Worm (Caenorhabditis elegans) whole organism, L2 larva: Measurements from ENCODE around the gene arrd-6.
A peak's percentile ranks its signal among the peaks of the same experiment; 100 is the strongest.

Experiments used
- C34F6.9 ChIP-seq: fragments of 150-350 bp; optimal IDR thresholded peaks from 2 replicates; lab custom pipeline; 2014; ENCODE audit warnings: missing biosample characterization, missing genetic modification characterization
- F13H6.1 ChIP-seq: sonication (generic microtip); optimal IDR thresholded peaks from 2 replicates; lab custom pipeline; 2016; ENCODE audit warnings: missing genetic modification characterization, missing compliant biosample characterization
- ZK546.5 ChIP-seq: sonication (generic microtip); optimal IDR thresholded peaks from 2 replicates; lab custom pipeline; 2017; ENCODE audit warnings: missing biosample characterization, missing genetic modification characterization
- alr-1 ChIP-seq: fragments of 150-350 bp; optimal IDR thresholded peaks from 2 replicates; lab custom pipeline; 2014; ENCODE audit warnings: missing biosample characterization, missing genetic modification characterization
- aly-2 ChIP-seq: fragments of 150-350 bp; optimal IDR thresholded peaks from 2 replicates; lab custom pipeline; 2014; ENCODE audit warnings: missing biosample characterization, missing genetic modification characterization
- ama-1 ChIP-seq: fragments of 150-350 bp; optimal IDR thresholded peaks from 2 replicates; lab custom pipeline; 2018; ENCODE audit warnings: inconsistent platforms
- blmp-1 ChIP-seq: sonication (generic microtip); optimal IDR thresholded peaks from 2 replicates; lab custom pipeline; 2017; ENCODE audit warnings: missing genetic modification characterization, mild to moderate bottlenecking, missing compliant biosample characterization, antibody characterized with exemption, moderate library complexity; ENCODE audit not compliant: insufficient read depth
- ceh-16 ChIP-seq: fragments of 150-350 bp; optimal IDR thresholded peaks from 2 replicates; lab custom pipeline; 2014; ENCODE audit warnings: missing biosample characterization, missing genetic modification characterization
- crh-2 ChIP-seq: sonication (generic microtip); optimal IDR thresholded peaks from 2 replicates; lab custom pipeline; 2017; ENCODE audit warnings: missing biosample characterization, missing genetic modification characterization
- egl-27 ChIP-seq: sonication (generic microtip); optimal IDR thresholded peaks from 3 replicates; lab custom pipeline; 2017; ENCODE audit warnings: missing biosample characterization, missing genetic modification reagents, missing genetic modification characterization
- elt-1 ChIP-seq: fragments of 150-350 bp; optimal IDR thresholded peaks from 2 replicates; lab custom pipeline; 2014; ENCODE audit warnings: missing biosample characterization, missing genetic modification characterization
- elt-3 ChIP-seq: sonication (generic microtip); optimal IDR thresholded peaks from 2 replicates; lab custom pipeline; 2017; ENCODE audit warnings: missing biosample characterization, missing genetic modification characterization
- fos-1 ChIP-seq: fragments of 150-350 bp; optimal IDR thresholded peaks from 2 replicates; lab custom pipeline; 2014; ENCODE audit warnings: missing biosample characterization, missing genetic modification characterization
- gmeb-1 ChIP-seq: fragments of 150-350 bp; optimal IDR thresholded peaks from 2 replicates; lab custom pipeline; 2014; ENCODE audit warnings: missing biosample characterization, missing genetic modification characterization
- lin-11 ChIP-seq: fragments of 150-350 bp; sonication (generic microtip); optimal IDR thresholded peaks from 2 replicates; lab custom pipeline; 2014; ENCODE audit warnings: missing biosample characterization, missing genetic modification characterization, inconsistent platforms, mixed read lengths
- lin-13 ChIP-seq: fragments of 150-350 bp; optimal IDR thresholded peaks from 2 replicates; lab custom pipeline; 2014; ENCODE audit warnings: missing biosample characterization, missing genetic modification reagents, missing genetic modification characterization
- lsy-2 ChIP-seq, 2 experiments: fragments of 150-350 bp in 1 of 2; sonication (generic microtip) in 1 of 2; optimal IDR thresholded peaks; 2 replicates each; lab custom pipeline; 2014 to 2017; ENCODE audit warnings: missing biosample characterization in 2 of 2, missing genetic modification characterization in 2 of 2
- mab-5 ChIP-seq: fragments of 150-350 bp; optimal IDR thresholded peaks from 2 replicates; lab custom pipeline; 2014; ENCODE audit warnings: missing biosample characterization, missing genetic modification characterization
- nhr-12 ChIP-seq: fragments of 150-350 bp; optimal IDR thresholded peaks from 2 replicates; lab custom pipeline; 2014; ENCODE audit warnings: missing biosample characterization, missing genetic modification characterization
- nhr-129 ChIP-seq: fragments of 150-350 bp; optimal IDR thresholded peaks from 2 replicates; lab custom pipeline; 2014; ENCODE audit warnings: missing biosample characterization, missing genetic modification characterization
- nhr-21 ChIP-seq: fragments of 150-350 bp; optimal IDR thresholded peaks from 2 replicates; lab custom pipeline; 2014; ENCODE audit warnings: missing biosample characterization, missing genetic modification characterization
- nhr-23 ChIP-seq: fragments of 150-350 bp; optimal IDR thresholded peaks from 2 replicates; lab custom pipeline; 2014; ENCODE audit warnings: missing biosample characterization, missing genetic modification reagents, missing genetic modification characterization
- nhr-25 ChIP-seq: fragments of 150-350 bp; sonication (generic microtip); optimal IDR thresholded peaks from 3 replicates; lab custom pipeline; 2014; ENCODE audit warnings: missing biosample characterization, missing genetic modification characterization
- nhr-6 ChIP-seq: fragments of 150-350 bp; optimal IDR thresholded peaks from 2 replicates; lab custom pipeline; 2014; ENCODE audit warnings: missing biosample characterization, missing genetic modification characterization
- skn-1 ChIP-seq: sonication (generic microtip); optimal IDR thresholded peaks from 2 replicates; lab custom pipeline; 2017; ENCODE audit warnings: missing biosample characterization, missing genetic modification characterization
- sma-3 ChIP-seq: sonication (generic microtip); optimal IDR thresholded peaks from 2 replicates; lab custom pipeline; 2016; ENCODE audit warnings: missing genetic modification reagents, missing genetic modification characterization, missing compliant biosample characterization
- sma-9 ChIP-seq, 2 experiments: fragments of 150-350 bp in 1 of 2; sonication (generic microtip) in 1 of 2; optimal IDR thresholded peaks; 2 replicates each; lab custom pipeline; 2014 to 2016; ENCODE audit warnings: missing genetic modification characterization in 2 of 2, mild to moderate bottlenecking in 1 of 2, missing biosample characterization in 1 of 2, missing compliant biosample characterization in 1 of 2, missing genetic modification reagents in 1 of 2, moderate library complexity in 1 of 2
- snpc-4 ChIP-seq: fragments of 150-350 bp; optimal IDR thresholded peaks from 2 replicates; lab custom pipeline; 2014; ENCODE audit warnings: missing biosample characterization, missing genetic modification characterization
- unc-39 ChIP-seq: fragments of 150-350 bp; optimal IDR thresholded peaks from 2 replicates; lab custom pipeline; 2014; ENCODE audit warnings: missing biosample characterization, missing genetic modification characterization
- unc-55 ChIP-seq: fragments of 150-350 bp; sonication (generic microtip); optimal IDR thresholded peaks from 3 replicates; lab custom pipeline; 2014; ENCODE audit warnings: missing biosample characterization, missing genetic modification reagents, missing genetic modification characterization
- unc-62 ChIP-seq: fragments of 150-350 bp; optimal IDR thresholded peaks from 2 replicates; lab custom pipeline; 2014; ENCODE audit warnings: missing biosample characterization, missing genetic modification reagents, missing genetic modification characterization
- zag-1 ChIP-seq: fragments of 150-350 bp; optimal IDR thresholded peaks from 2 replicates; lab custom pipeline; 2014; ENCODE audit warnings: missing biosample characterization, missing genetic modification characterization
- ztf-1 ChIP-seq: fragments of 200-800 bp; sonication (Bioruptor generic); conservative IDR thresholded peaks from 2 replicates; pipeline ENCODE4 v1.3.6; 2022; ENCODE audit warnings: missing genetic modification characterization, missing compliant biosample characterization
- ztf-4 ChIP-seq: fragments of 150-350 bp; optimal IDR thresholded peaks from 2 replicates; lab custom pipeline; 2014; ENCODE audit warnings: missing biosample characterization, missing genetic modification characterization

Gene arrd-6

DNA sequence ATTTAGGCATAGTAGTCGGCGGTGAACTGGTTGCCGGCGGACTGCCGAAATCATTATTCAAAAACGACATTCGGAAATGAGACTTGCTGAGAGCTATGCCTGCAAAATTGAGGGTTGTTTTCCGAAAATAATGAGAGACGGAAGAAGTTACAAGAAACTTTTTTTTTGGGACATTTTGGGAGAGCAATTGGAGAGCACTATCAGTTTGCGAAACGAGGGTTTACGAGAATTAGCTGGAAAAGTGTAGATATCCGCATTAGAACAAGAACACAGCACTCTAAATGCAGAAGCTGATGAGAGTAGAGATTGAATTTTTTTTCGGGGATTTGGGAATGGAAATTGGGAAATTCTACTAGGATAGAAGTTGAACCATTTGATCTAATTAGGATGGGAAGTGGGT lies 10.0 kb downstream of the arrd-6 start, which contains the start of gene pqm-1:
Gene pqm-1, minus strand, starts transcription at position 101 of the 400 bp plus-strand sequence.
- TF ChIP-seq nhr-25 = no peak
- TF ChIP-seq ceh-16 (tag; lab: Kevin White, UChicago) = no peak
- no peak for TF ChIP-seq unc-39 (tag; lab: Kevin White, UChicago)
- TF ChIP-seq crh-2 (tag; lab: Kevin White, UChicago) = no peak
- TF ChIP-seq nhr-21 = no peak
- TF ChIP-seq snpc-4 (tag; lab: Kevin White, UChicago) = no peak
- no peak for TF ChIP-seq lin-13 (GFP tag; lab: Kevin White, UChicago)
- TF ChIP-seq elt-1 (tag; lab: Kevin White, UChicago) = no peak
- TF ChIP-seq lin-11 = no peak
- no peak for TF ChIP-seq sma-9 (GFP tag; optimal IDR thresholded peaks at IDR 0.05; lab: Kevin White, UChicago)
- no peak for TF ChIP-seq sma-9 (tag; optimal IDR thresholded peaks at IDR 0.05; lab: Kevin White, UChicago)
- no peak for TF ChIP-seq F13H6.1 (tag; lab: Kevin White, UChicago)
- TF ChIP-seq ztf-4 (tag; lab: Kevin White, UChicago) = no peak

ce11 chrII:11153080-11153479 lies 10.5 kb downstream of the arrd-6 start:
- TF ChIP-seq crh-2 (tag; lab: Kevin White, UChicago) (no peak), elt-3 (tag; lab: Kevin White, UChicago) (no peak), nhr-12 (tag; lab: Kevin White, UChicago) (no peak), blmp-1 (tag; lab: Kevin White, UChicago) (no peak), nhr-129 (tag; lab: Kevin White, UChicago) (no peak), nhr-21 (no peak), ztf-1 (GFP tag; lab: Robert Waterston, UW) (no peak), aly-2 (tag; lab: Kevin White, UChicago) (no peak), ceh-16 (tag; lab: Kevin White, UChicago) (no peak), gmeb-1 (no peak), egl-27 (tag; lab: Kevin White, UChicago) (no peak), fos-1 (peak; percentile 55), F13H6.1 (tag; lab: Kevin White, UChicago) (no peak), sma-9 (GFP tag; optimal IDR thresholded peaks at IDR 0.05; lab: Kevin White, UChicago) (peak; percentile 33), sma-9 (tag; optimal IDR thresholded peaks at IDR 0.05; lab: Kevin White, UChicago) (no peak)
- TF ChIP-seq, all 48 proteins: peak for 2

- no peak for TF ChIP-seq unc-62 (GFP tag; lab: Kevin White, UChicago)
- peak; percentile 13 for TF ChIP-seq blmp-1 (tag; lab: Kevin White, UChicago)
- peak; percentile 68 for TF ChIP-seq fos-1
- TF ChIP-seq skn-1 (tag; lab: Kevin White, UChicago) = no peak
Observed at ce11 chrII:11153800-11154199, 11.3 kb downstream of the arrd-6 start.

- peak; percentile 14 for TF ChIP-seq crh-2 (tag; lab: Kevin White, UChicago)
- no peak for TF ChIP-seq ama-1 (lab: Kevin White, UChicago)
- TF ChIP-seq mab-5 (tag; lab: Kevin White, UChicago) = no peak
Observed at ce11 chrII:11154957-11155356, 12.4 kb downstream of the arrd-6 start.

- TF ChIP-seq fos-1 (peak; percentile 8), alr-1 (tag; lab: Kevin White, UChicago) (no peak), snpc-4 (tag; lab: Kevin White, UChicago) (no peak), sma-9 (GFP tag; optimal IDR thresholded peaks at IDR 0.05; lab: Kevin White, UChicago) (no peak), sma-9 (tag; optimal IDR thresholded peaks at IDR 0.05; lab: Kevin White, UChicago) (no peak), egl-27 (tag; lab: Kevin White, UChicago) (no peak), ZK546.5 (tag; lab: Kevin White, UChicago) (no peak), F13H6.1 (tag; lab: Kevin White, UChicago) (no peak), lin-11 (no peak)
Observed at ce11 chrII:11155400-11155799, 12.9 kb downstream of the arrd-6 start.

- TF ChIP-seq zag-1 (tag; lab: Kevin White, UChicago) (no peak), crh-2 (tag; lab: Kevin White, UChicago) (peak; percentile 9)
Observed at ce11 chrII:11156160-11156559, 13.6 kb downstream of the arrd-6 start.

ce11 chrII:11157660-11158059 lies 15.1 kb downstream of the arrd-6 start:
- TF ChIP-seq nhr-25 (peak; percentile 28), fos-1 (peak; percentile 38), gmeb-1 (peak; percentile 57), snpc-4 (tag; lab: Kevin White, UChicago) (peak; percentile 58), nhr-21 (peak; percentile 8), nhr-129 (tag; lab: Kevin White, UChicago) (peak; percentile 67), ztf-4 (tag; lab: Kevin White, UChicago) (no peak), lin-11 (peak; percentile 45), C34F6.9 (tag; lab: Kevin White, UChicago) (peak; percentile 28), nhr-6 (tag; lab: Kevin White, UChicago) (no peak), unc-55 (GFP tag; lab: Kevin White, UChicago) (peak; percentile 27), crh-2 (tag; lab: Kevin White, UChicago) (peak; percentile 31), nhr-23 (tag; lab: Kevin White, UChicago) (no peak), lin-13 (GFP tag; lab: Kevin White, UChicago) (peak; percentile 30), lsy-2 (tag; optimal IDR thresholded peaks at IDR 0.05; lab: Kevin White, UChicago) (peak; percentile 45 to 49), sma-3 (GFP tag; lab: Kevin White, UChicago) (peak; percentile 45)
